Worm (Caenorhabditis elegans) whole organism, early embryonic: Measurements from ENCODE around the gene C03E10.3.

ENCODE experiments used
- B0310.2 ChIP-seq: sonication (generic microtip); optimal IDR thresholded peaks from 2 replicates; lab custom pipeline; 2016; ENCODE audit warnings: mild to moderate bottlenecking, missing genetic modification characterization, missing compliant biosample characterization
- F13C5.2 ChIP-seq: sonication (generic microtip); optimal IDR thresholded peaks from 2 replicates; lab custom pipeline; 2017; ENCODE audit warnings: mild to moderate bottlenecking, missing genetic modification characterization, inconsistent platforms, missing compliant biosample characterization
- aly-1 ChIP-seq: sonication (generic microtip); optimal IDR thresholded peaks from 2 replicates; lab custom pipeline; 2016; ENCODE audit warnings: missing genetic modification characterization, missing compliant biosample characterization
- ama-1 ChIP-seq: fragments of 150-350 bp; optimal IDR thresholded peaks from 2 replicates; lab custom pipeline; 2014
- ceh-13 ChIP-seq: fragments of 200-800 bp; sonication (Bioruptor generic); optimal IDR thresholded peaks from 2 replicates; lab custom pipeline; 2018; ENCODE audit warnings: mild to moderate bottlenecking, missing genetic modification characterization, missing compliant biosample characterization
- ceh-36 ChIP-seq: sonication (generic microtip); optimal IDR thresholded peaks from 2 replicates; lab custom pipeline; 2016; ENCODE audit warnings: missing genetic modification characterization, inconsistent platforms, missing compliant biosample characterization
- ets-7 ChIP-seq: sonication (generic microtip); optimal IDR thresholded peaks from 2 replicates; lab custom pipeline; 2016; ENCODE audit warnings: missing genotype, missing genetic modification characterization, missing compliant biosample characterization
- flt-1 ChIP-seq: fragments of 200-800 bp; sonication (Bioruptor generic); IDR thresholded peaks from 2 replicates; pipeline ENCODE4 v1.3.6; 2022; ENCODE audit warnings: missing genetic modification characterization, missing compliant biosample characterization
- hmbx-1 ChIP-seq: sonication (generic microtip); optimal IDR thresholded peaks from 2 replicates; lab custom pipeline; 2016; ENCODE audit warnings: mild to moderate bottlenecking, missing genetic modification characterization, missing compliant biosample characterization
- hmg-4 ChIP-seq: fragments of 200-800 bp; sonication (Bioruptor generic); optimal IDR thresholded peaks from 2 replicates; lab custom pipeline; 2018; ENCODE audit warnings: mild to moderate bottlenecking, missing genetic modification characterization, missing compliant biosample characterization
- hnd-1 ChIP-seq: sonication (generic microtip); optimal IDR thresholded peaks from 2 replicates; lab custom pipeline; 2016; ENCODE audit warnings: missing genetic modification characterization, missing compliant biosample characterization
- pes-1 ChIP-seq: fragments of 200-800 bp; sonication (Bioruptor generic); IDR thresholded peaks from 2 replicates; pipeline ENCODE4 v1.3.6; 2022; ENCODE audit warnings: missing genetic modification reagents, missing genetic modification characterization, missing compliant biosample characterization
- scrt-1 ChIP-seq: fragments of 200-800 bp; sonication (Bioruptor generic); IDR thresholded peaks from 2 replicates; pipeline ENCODE4 v1.3.6; 2022; ENCODE audit warnings: missing genetic modification characterization, missing compliant biosample characterization
- sea-1 ChIP-seq: fragments of 200-800 bp; sonication (Bioruptor generic); conservative IDR thresholded peaks from 2 replicates; pipeline ENCODE4 v1.3.6; 2022; ENCODE audit warnings: missing genetic modification characterization, missing compliant biosample characterization
- tbx-11 ChIP-seq: fragments of 200-800 bp; sonication (Bioruptor generic); IDR thresholded peaks from 2 replicates; pipeline ENCODE4 v1.3.6; 2022; ENCODE audit warnings: missing genetic modification characterization, missing compliant biosample characterization
- tbx-37 ChIP-seq: fragments of 200-800 bp; sonication (Bioruptor generic); conservative IDR thresholded peaks from 2 replicates; pipeline ENCODE4 v1.3.6; 2022; ENCODE audit warnings: missing genetic modification reagents, missing genetic modification characterization, missing compliant biosample characterization
- tra-4 ChIP-seq: sonication (generic microtip); optimal IDR thresholded peaks from 2 replicates; lab custom pipeline; 2017; ENCODE audit warnings: missing genetic modification characterization, missing compliant biosample characterization

Gene C03E10.3

ce11 chrV:11302698-11303097 is 16.5 kb downstream of the C03E10.3 start, which contains the start of gene srh-46:
srh-46 (minus strand) TSS chrV:11302886.
- TF ChIP-seq ama-1 (no peak), tbx-11 (no peak), hnd-1 (tag; lab: Kevin White, UChicago) (no peak), hmg-4 (GFP tag; lab: Kevin White, UChicago) (no peak), B0310.2 (tag; lab: Kevin White, UChicago) (no peak), pes-1 (no peak)

- TF ChIP-seq B0310.2 (tag; lab: Kevin White, UChicago) = no peak
- TF ChIP-seq scrt-1 = no peak
- TF ChIP-seq hmbx-1 (tag; lab: Kevin White, UChicago) = no peak
- no peak for TF ChIP-seq pes-1
- TF ChIP-seq hmg-4 (GFP tag; lab: Kevin White, UChicago) = no peak
- no peak for TF ChIP-seq ets-7 (tag; lab: Kevin White, UChicago)
- no peak for TF ChIP-seq F13C5.2 (tag; lab: Kevin White, UChicago)
- no peak for TF ChIP-seq tbx-37 (GFP tag; lab: Robert Waterston, UW)
Measured at ce11 chrV:11304200-11304599, 18.0 kb downstream of the C03E10.3 start.

- TF ChIP-seq flt-1 = no peak
Measured at ce11 chrV:11304879-11305278, 18.7 kb downstream of the C03E10.3 start, which contains the start of gene srh-45. srh-45 (minus strand) TSS chrV:11304979.

- TF ChIP-seq pes-1 (no peak), tbx-11 (no peak), aly-1 (tag; lab: Kevin White, UChicago) (no peak), ceh-13 (GFP tag; lab: Kevin White, UChicago) (no peak), tra-4 (tag; lab: Kevin White, UChicago) (no peak), ets-7 (tag; lab: Kevin White, UChicago) (no peak), hmbx-1 (tag; lab: Kevin White, UChicago) (no peak), sea-1 (GFP tag; lab: Robert Waterston, UW) (no peak), B0310.2 (tag; lab: Kevin White, UChicago) (no peak), flt-1 (no peak), scrt-1 (no peak)
Measured at ce11 chrV:11307781-11308180, 21.6 kb downstream of the C03E10.3 start.

- no peak for TF ChIP-seq hmbx-1 (tag; lab: Kevin White, UChicago)
- no peak for TF ChIP-seq B0310.2 (tag; lab: Kevin White, UChicago)
- TF ChIP-seq hnd-1 (tag; lab: Kevin White, UChicago) = no peak
- no peak for TF ChIP-seq ceh-36 (tag; lab: Kevin White, UChicago)
- TF ChIP-seq ets-7 (tag; lab: Kevin White, UChicago) = no peak
- TF ChIP-seq sea-1 (GFP tag; lab: Robert Waterston, UW) = no peak
Measured at ce11 chrV:11308346-11308745, 22.1 kb downstream of the C03E10.3 start, which contains the start of gene snf-11. snf-11 (minus strand) TSS chrV:11308446.

ce11 chrV:11308915-11309314 is 22.7 kb downstream of the C03E10.3 start:
- no peak for TF ChIP-seq scrt-1
- TF ChIP-seq aly-1 (tag; lab: Kevin White, UChicago) = no peak
- TF ChIP-seq tbx-37 (GFP tag; lab: Robert Waterston, UW) = no peak
- TF ChIP-seq hmbx-1 (tag; lab: Kevin White, UChicago) = no peak
- no peak for TF ChIP-seq pes-1
- TF ChIP-seq tra-4 (tag; lab: Kevin White, UChicago) = no peak
- TF ChIP-seq flt-1 = no peak
- TF ChIP-seq ceh-13 (GFP tag; lab: Kevin White, UChicago) = no peak

- no peak for TF ChIP-seq ceh-13 (GFP tag; lab: Kevin White, UChicago)
- TF ChIP-seq tbx-37 (GFP tag; lab: Robert Waterston, UW) = no peak
- no peak for TF ChIP-seq scrt-1
- no peak for TF ChIP-seq ama-1
- no peak for TF ChIP-seq sea-1 (GFP tag; lab: Robert Waterston, UW)
- TF ChIP-seq pes-1 = no peak
- TF ChIP-seq F13C5.2 (tag; lab: Kevin White, UChicago) = no peak
- no peak for TF ChIP-seq aly-1 (tag; lab: Kevin White, UChicago)
- TF ChIP-seq hmg-4 (GFP tag; lab: Kevin White, UChicago) = no peak
- no peak for TF ChIP-seq B0310.2 (tag; lab: Kevin White, UChicago)
- TF ChIP-seq ceh-36 (tag; lab: Kevin White, UChicago) = no peak
- no peak for TF ChIP-seq hnd-1 (tag; lab: Kevin White, UChicago)
- no peak for TF ChIP-seq tbx-11
- TF ChIP-seq hmbx-1 (tag; lab: Kevin White, UChicago) = no peak
- no peak for TF ChIP-seq ets-7 (tag; lab: Kevin White, UChicago)
- no peak for TF ChIP-seq tra-4 (tag; lab: Kevin White, UChicago)
Measured at ce11 chrV:11311013-11311472, 24.8 kb downstream of the C03E10.3 start, which contains the start of gene T03F7.7. T03F7.7 (plus strand) TSS chrV:11311422.

ce11 chrV:11312904-11313303 is 26.7 kb downstream of the C03E10.3 start:
- TF ChIP-seq ets-7 (tag; lab: Kevin White, UChicago) (no peak), tbx-11 (no peak), pes-1 (no peak), scrt-1 (no peak), tra-4 (tag; lab: Kevin White, UChicago) (no peak)
